Worm (Caenorhabditis elegans) whole organism, mixed stage, embryonic: ENCODE data around the gene F35H10.2.
A peak's percentile ranks its signal among the peaks of the same experiment; 100 is the strongest.

Source experiments
- M03D4.4 ChIP-seq: sonication (generic microtip); optimal IDR thresholded peaks from 2 replicates; lab custom pipeline; 2017; ENCODE audit warnings: mild to moderate bottlenecking, missing genetic modification characterization, missing compliant biosample characterization
- bed-3 ChIP-seq: fragments of 200-800 bp; sonication (Bioruptor generic); optimal IDR thresholded peaks from 3 replicates; lab custom pipeline; 2018; ENCODE audit warnings: mild to moderate bottlenecking, missing genetic modification characterization, moderate library complexity, missing compliant biosample characterization
- blmp-1 ChIP-seq: fragments of 150-350 bp; optimal IDR thresholded peaks from 2 replicates; lab custom pipeline; 2014; ENCODE audit warnings: missing biosample characterization, missing genetic modification characterization
- ceh-39 ChIP-seq: fragments of 150-350 bp; optimal IDR thresholded peaks from 2 replicates; lab custom pipeline; 2014; ENCODE audit warnings: missing biosample characterization, missing genetic modification characterization
- ceh-43 ChIP-seq: fragments of 200-800 bp; sonication (Bioruptor generic); optimal IDR thresholded peaks from 2 replicates; lab custom pipeline; 2018; ENCODE audit warnings: mild to moderate bottlenecking, missing genetic modification characterization, moderate library complexity, missing compliant biosample characterization
- ceh-83 ChIP-seq: fragments of 200-800 bp; sonication (Bioruptor generic); optimal IDR thresholded peaks from 2 replicates; lab custom pipeline; 2018; ENCODE audit warnings: mild to moderate bottlenecking, missing genetic modification characterization, missing compliant biosample characterization
- ces-1 ChIP-seq: fragments of 150-350 bp; optimal IDR thresholded peaks from 2 replicates; lab custom pipeline; 2014; ENCODE audit warnings: missing biosample characterization, missing genetic modification reagents, missing genetic modification characterization
- cnd-1 ChIP-seq: fragments of 200-800 bp; sonication (Bioruptor generic); optimal IDR thresholded peaks from 2 replicates; lab custom pipeline; 2018; ENCODE audit warnings: mild to moderate bottlenecking, missing genetic modification characterization, missing compliant biosample characterization
- drap-1 ChIP-seq: fragments of 200-800 bp; sonication (Bioruptor generic); optimal IDR thresholded peaks from 3 replicates; lab custom pipeline; 2018; ENCODE audit warnings: mild to moderate bottlenecking, missing genetic modification characterization, missing compliant biosample characterization
- elt-1 ChIP-seq: sonication (generic microtip); optimal IDR thresholded peaks from 2 replicates; lab custom pipeline; 2017; ENCODE audit warnings: missing genetic modification characterization, mild to moderate bottlenecking, missing compliant biosample characterization, antibody characterized with exemption, moderate library complexity, borderline replicate concordance; ENCODE audit not compliant: insufficient read depth
- elt-3 ChIP-seq: fragments of 150-350 bp; optimal IDR thresholded peaks from 2 replicates; lab custom pipeline; 2014; ENCODE audit warnings: missing biosample characterization, missing genetic modification characterization
- flh-1 ChIP-seq: fragments of 200-800 bp; sonication (Bioruptor generic); optimal IDR thresholded peaks from 2 replicates; lab custom pipeline; 2018; ENCODE audit warnings: mild to moderate bottlenecking, missing genetic modification characterization, moderate library complexity, missing compliant biosample characterization
- ham-2 ChIP-seq: fragments of 200-800 bp; sonication (Bioruptor generic); optimal IDR thresholded peaks from 2 replicates; lab custom pipeline; 2018; ENCODE audit warnings: mild to moderate bottlenecking, missing genetic modification characterization, missing compliant biosample characterization
- hlh-1 ChIP-seq: fragments of 150-350 bp; optimal IDR thresholded peaks from 2 replicates; lab custom pipeline; 2014; ENCODE audit warnings: missing biosample characterization, missing genetic modification reagents, missing genetic modification characterization
- lin-13 ChIP-seq: fragments of 150-350 bp; optimal IDR thresholded peaks from 2 replicates; lab custom pipeline; 2014; ENCODE audit warnings: missing biosample characterization, missing genetic modification characterization
- lin-32 ChIP-seq: fragments of 200-800 bp; sonication (Bioruptor generic); optimal IDR thresholded peaks from 2 replicates; lab custom pipeline; 2018; ENCODE audit warnings: mild to moderate bottlenecking, missing genetic modification characterization, missing compliant biosample characterization
- lsy-2 ChIP-seq: fragments of 150-350 bp; optimal IDR thresholded peaks from 2 replicates; lab custom pipeline; 2014; ENCODE audit warnings: missing biosample characterization, missing genetic modification characterization
- mab-5 ChIP-seq: fragments of 150-350 bp; optimal IDR thresholded peaks from 2 replicates; lab custom pipeline; 2014; ENCODE audit warnings: missing biosample characterization, missing genetic modification characterization
- mep-1 ChIP-seq: fragments of 150-350 bp; optimal IDR thresholded peaks from 2 replicates; lab custom pipeline; 2017; ENCODE audit warnings: missing biosample characterization, missing genetic modification reagents, missing genetic modification characterization, inconsistent platforms
- mls-2 ChIP-seq: sonication (generic microtip); optimal IDR thresholded peaks from 2 replicates; lab custom pipeline; 2016; ENCODE audit warnings: mild to moderate bottlenecking, missing genetic modification characterization, moderate library complexity, missing compliant biosample characterization
- nhr-12 ChIP-seq: fragments of 150-350 bp; optimal IDR thresholded peaks from 2 replicates; lab custom pipeline; 2014; ENCODE audit warnings: missing biosample characterization, missing genetic modification characterization
- nhr-2 ChIP-seq: fragments of 150-350 bp; optimal IDR thresholded peaks from 2 replicates; lab custom pipeline; 2014; ENCODE audit warnings: missing biosample characterization, missing genetic modification characterization
- nhr-237 ChIP-seq: fragments of 150-350 bp; optimal IDR thresholded peaks from 2 replicates; lab custom pipeline; 2014; ENCODE audit warnings: missing biosample characterization, missing genetic modification characterization
- nhr-28 ChIP-seq: fragments of 150-350 bp; optimal IDR thresholded peaks from 2 replicates; lab custom pipeline; 2014; ENCODE audit warnings: missing biosample characterization, missing genetic modification characterization
- nhr-76 ChIP-seq: sonication (generic microtip); optimal IDR thresholded peaks from 2 replicates; lab custom pipeline; 2017; ENCODE audit warnings: missing biosample characterization, missing genetic modification characterization
- pha-4 ChIP-seq: fragments of 150-350 bp; optimal IDR thresholded peaks from 2 replicates; lab custom pipeline; 2018; ENCODE audit warnings: missing biosample characterization, missing genetic modification reagents, missing genetic modification characterization
- sem-2 ChIP-seq: fragments of 200-800 bp; sonication (Bioruptor generic); optimal IDR thresholded peaks from 2 replicates; lab custom pipeline; 2018; ENCODE audit warnings: mild to moderate bottlenecking, missing genetic modification characterization, missing compliant biosample characterization
- snpc-4 ChIP-seq: fragments of 150-350 bp; optimal IDR thresholded peaks from 2 replicates; lab custom pipeline; 2014; ENCODE audit warnings: missing biosample characterization, missing genetic modification characterization
- sptf-1 ChIP-seq: sonication (generic microtip); optimal IDR thresholded peaks from 2 replicates; lab custom pipeline; 2017; ENCODE audit warnings: mild to moderate bottlenecking, missing genetic modification characterization, moderate library complexity, missing compliant biosample characterization
- tbx-8 ChIP-seq: fragments of 200-800 bp; sonication (Bioruptor generic); optimal IDR thresholded peaks from 2 replicates; lab custom pipeline; 2018; ENCODE audit warnings: mild to moderate bottlenecking, missing genetic modification characterization, moderate library complexity, missing compliant biosample characterization
- unc-120 ChIP-seq: sonication (generic microtip); optimal IDR thresholded peaks from 2 replicates; lab custom pipeline; 2017; ENCODE audit warnings: missing genetic modification characterization, missing compliant biosample characterization; ENCODE audit not compliant: poor library complexity, severe bottlenecking
- unc-39 ChIP-seq: fragments of 150-350 bp; optimal IDR thresholded peaks from 2 replicates; lab custom pipeline; 2014; ENCODE audit warnings: missing biosample characterization, missing genetic modification characterization
- unc-62 ChIP-seq: fragments of 150-350 bp; optimal IDR thresholded peaks from 2 replicates; lab custom pipeline; 2014; ENCODE audit warnings: missing biosample characterization, missing genetic modification reagents, missing genetic modification characterization
- zip-8 ChIP-seq: fragments of 150-350 bp; optimal IDR thresholded peaks from 2 replicates; lab custom pipeline; 2014; ENCODE audit warnings: missing biosample characterization, missing genetic modification characterization
- ztf-11 ChIP-seq: fragments of 150-350 bp; optimal IDR thresholded peaks from 2 replicates; lab custom pipeline; 2014; ENCODE audit warnings: missing biosample characterization, missing genetic modification characterization

Gene F35H10.2

DNA sequence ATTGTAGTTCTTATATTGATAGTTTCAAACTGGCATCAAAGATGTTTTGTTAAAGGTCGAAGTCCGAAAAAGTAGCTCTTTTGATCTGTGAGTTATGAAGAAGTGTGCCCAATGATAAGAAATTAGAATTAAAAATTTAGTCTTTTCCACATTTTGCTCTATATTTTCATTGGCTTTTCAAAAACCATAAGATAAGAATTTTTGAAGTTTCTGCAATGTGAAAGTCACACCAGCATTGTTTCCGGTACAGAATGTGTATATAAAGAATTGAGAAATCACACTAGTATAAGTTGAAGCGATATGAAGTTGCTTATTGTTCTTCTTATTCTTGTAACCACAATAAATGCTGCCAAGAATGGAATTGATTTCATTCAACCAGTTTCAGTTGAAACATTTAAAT lies 3.5 kb downstream of the F35H10.2 start, which contains the start of gene lys-10:
TSS of gene lys-10 (plus strand) at position 301 of the 400 bp plus-strand sequence.
- no peak for TF ChIP-seq ztf-11 (tag; lab: Kevin White, UChicago)
- no peak for TF ChIP-seq nhr-28 (tag; lab: Kevin White, UChicago)
- no peak for TF ChIP-seq lsy-2 (tag; lab: Kevin White, UChicago)

ce11 chrIV:8333034-8333433 lies 4.0 kb downstream of the F35H10.2 start:
- no peak for TF ChIP-seq hlh-1 (tag; lab: Kevin White, UChicago)
- TF ChIP-seq bed-3, result no peak
- no peak for TF ChIP-seq unc-39
- TF ChIP-seq ces-1 (GFP tag; lab: Kevin White, UChicago), result no peak
- TF ChIP-seq nhr-237 (tag; lab: Kevin White, UChicago), result no peak
- no peak for TF ChIP-seq lin-32
- no peak for TF ChIP-seq elt-3 (tag; lab: Kevin White, UChicago)
- no peak for TF ChIP-seq nhr-76 (tag; lab: Kevin White, UChicago)
- no peak for TF ChIP-seq sem-2 (GFP tag; lab: Kevin White, UChicago)
- no peak for TF ChIP-seq lsy-2 (tag; lab: Kevin White, UChicago)
- TF ChIP-seq unc-120 (tag; lab: Kevin White, UChicago), result no peak
- TF ChIP-seq ham-2 (GFP tag; lab: Kevin White, UChicago), result no peak
- TF ChIP-seq unc-62, result no peak
- TF ChIP-seq pha-4 (tag; lab: Kevin White, UChicago), result no peak

DNA sequence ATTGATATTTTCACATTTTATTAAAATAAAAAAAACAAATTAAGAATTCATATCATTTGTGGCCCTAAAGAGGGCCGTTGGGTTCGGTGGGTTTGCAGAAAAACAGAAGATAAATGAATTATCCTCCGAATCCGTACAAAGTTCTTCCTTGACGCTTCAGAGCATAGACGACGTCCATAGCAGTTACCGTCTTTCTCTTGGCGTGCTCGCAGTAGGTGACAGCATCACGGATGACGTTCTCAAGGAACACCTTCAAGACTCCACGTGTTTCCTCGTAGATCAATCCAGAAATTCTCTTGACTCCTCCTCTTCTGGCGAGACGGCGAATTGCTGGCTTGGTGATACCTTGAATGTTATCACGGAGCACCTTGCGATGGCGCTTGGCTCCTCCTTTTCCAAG lies 4.5 kb downstream of the F35H10.2 start:
- TF ChIP-seq lin-13 (tag; lab: Kevin White, UChicago) (no peak), tbx-8 (GFP tag; lab: Kevin White, UChicago) (no peak), nhr-76 (tag; lab: Kevin White, UChicago) (no peak), bed-3 (no peak), unc-62 (no peak), lsy-2 (tag; lab: Kevin White, UChicago) (no peak), unc-39 (no peak), ces-1 (GFP tag; lab: Kevin White, UChicago) (no peak), mep-1 (no peak), lin-32 (no peak), ham-2 (GFP tag; lab: Kevin White, UChicago) (no peak), nhr-12 (no peak), elt-3 (tag; lab: Kevin White, UChicago) (no peak), M03D4.4 (tag; lab: Kevin White, UChicago) (no peak), ztf-11 (tag; lab: Kevin White, UChicago) (no peak), pha-4 (tag; lab: Kevin White, UChicago) (no peak)

ce11 chrIV:8333954-8333987 lies 4.8 kb downstream of the F35H10.2 start, which contains the start of gene his-31:
his-31 (minus strand) TSS chrIV:8333983.
- TF ChIP-seq mab-5 (no peak), lin-13 (tag; lab: Kevin White, UChicago) (no peak), ceh-43 (no peak), cnd-1 (tag; lab: Kevin White, UChicago) (no peak), nhr-2 (tag; lab: Kevin White, UChicago) (no peak)

DNA sequence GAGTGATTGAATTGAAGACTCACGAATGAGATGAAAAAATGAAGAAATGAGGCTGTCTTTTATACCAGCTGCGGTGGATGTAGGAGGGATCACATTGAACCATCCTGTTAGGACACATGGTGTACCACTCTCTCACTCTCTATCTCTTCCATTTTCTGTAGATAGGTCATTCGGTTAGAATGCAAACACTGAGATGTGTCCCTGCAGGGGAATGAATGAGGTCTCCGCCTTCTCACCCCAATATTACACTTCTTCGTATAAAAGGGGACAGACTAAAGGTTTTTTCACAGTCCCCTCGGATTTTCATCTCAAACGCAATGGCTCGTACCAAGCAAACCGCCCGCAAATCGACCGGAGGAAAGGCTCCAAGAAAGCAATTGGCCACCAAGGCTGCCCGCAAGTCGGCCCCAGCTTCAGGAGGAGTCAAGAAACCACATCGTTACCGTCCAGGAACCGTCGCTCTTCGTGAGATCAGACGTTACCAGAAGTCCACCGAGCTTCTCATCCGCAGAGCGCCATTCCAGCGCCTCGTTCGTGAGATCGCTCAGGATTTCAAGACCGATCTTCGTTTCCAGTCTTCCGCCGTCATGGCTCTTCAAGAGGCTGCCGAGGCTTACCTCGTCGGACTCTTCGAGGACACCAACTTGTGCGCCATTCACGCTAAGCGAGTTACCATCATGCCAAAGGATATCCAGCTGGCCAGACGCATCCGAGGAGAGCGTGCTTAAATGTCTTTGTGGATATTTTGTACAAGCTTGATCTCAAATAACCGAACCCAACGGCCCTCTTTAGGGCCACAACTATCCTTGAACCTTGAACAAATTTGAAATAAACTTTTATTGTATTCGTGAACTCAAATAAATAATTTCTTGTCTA lies 5.2 kb downstream of the F35H10.2 start, which contains the start of gene his-32:
TSS of gene his-32 (plus strand) at position 318 of the 876 bp plus-strand sequence.
- TF ChIP-seq cnd-1 (tag; lab: Kevin White, UChicago) (peak; percentile 95), blmp-1 (tag; lab: Kevin White, UChicago) (no peak), unc-62 (peak; percentile 89), bed-3 (no peak), sem-2 (GFP tag; lab: Kevin White, UChicago) (peak; percentile 78), mls-2 (tag; lab: Kevin White, UChicago) (peak; percentile 61), ztf-11 (tag; lab: Kevin White, UChicago) (peak; percentile 98), lin-32 (peak; percentile 65), ceh-83 (GFP tag; lab: Kevin White, UChicago) (peak; percentile 76), hlh-1 (tag; lab: Kevin White, UChicago) (peak; percentile 64), sptf-1 (peak; percentile 70), lin-13 (tag; lab: Kevin White, UChicago) (peak; percentile 98), snpc-4 (tag; lab: Kevin White, UChicago) (no peak), nhr-2 (tag; lab: Kevin White, UChicago) (peak; percentile 76), ceh-43 (peak; percentile 45), mep-1 (peak; percentile 92), nhr-237 (tag; lab: Kevin White, UChicago) (no peak), zip-8 (no peak), flh-1 (no peak), ces-1 (GFP tag; lab: Kevin White, UChicago) (peak; percentile 39), ham-2 (GFP tag; lab: Kevin White, UChicago) (no peak), pha-4 (tag; lab: Kevin White, UChicago) (peak; percentile 92), nhr-12 (peak; percentile 87), lsy-2 (tag; lab: Kevin White, UChicago) (peak; percentile 78), nhr-76 (tag; lab: Kevin White, UChicago) (no peak), elt-3 (tag; lab: Kevin White, UChicago) (no peak), ceh-39 (tag; lab: Kevin White, UChicago) (peak; percentile 99), tbx-8 (GFP tag; lab: Kevin White, UChicago) (peak; percentile 72), nhr-28 (tag; lab: Kevin White, UChicago) (no peak), drap-1 (GFP tag; lab: Kevin White, UChicago) (peak; percentile 63), unc-39 (peak; percentile 96), unc-120 (tag; lab: Kevin White, UChicago) (no peak), elt-1 (tag; lab: Kevin White, UChicago) (peak; percentile 20), M03D4.4 (tag; lab: Kevin White, UChicago) (peak; percentile 75), mab-5 (no peak)
